Fruit fly (Drosophila melanogaster) whole organism: ENCODE data around the gene CG31326.

Experiments
- CG8478 ChIP-seq: fragments of >200 bp; optimal IDR thresholded peaks from 2 replicates; lab custom pipeline; 2018; ENCODE audit warnings: inconsistent platforms
- Dll ChIP-seq: fragments of >200 bp; optimal IDR thresholded peaks from 2 replicates; lab custom pipeline; 2017
- pan ChIP-seq: fragments of >200 bp; optimal IDR thresholded peaks from 2 replicates; lab custom pipeline; 2017
- psq ChIP-seq: fragments of >200 bp; optimal IDR thresholded peaks from 2 replicates; lab custom pipeline; 2017
- usp ChIP-seq: fragments of >200 bp; optimal IDR thresholded peaks from 2 replicates; lab custom pipeline; 2017; ENCODE audit warnings: missing biosample characterization, missing genetic modification characterization, mixed read lengths

dm6 chr3R:14221484-14221883 is 1.5 kb upstream of the CG31326 start, which contains the start of gene CG33109:
- TF ChIP-seq CG8478 (no peak), pan (no peak), usp (GFP tag; lab: Kevin White, UChicago) (no peak), psq (lab: Kevin White, UChicago) (no peak), Dll (no peak)
